Fruit fly (Drosophila melanogaster): ENCODE data around the gene ouib.

Gene ouib

DNA sequence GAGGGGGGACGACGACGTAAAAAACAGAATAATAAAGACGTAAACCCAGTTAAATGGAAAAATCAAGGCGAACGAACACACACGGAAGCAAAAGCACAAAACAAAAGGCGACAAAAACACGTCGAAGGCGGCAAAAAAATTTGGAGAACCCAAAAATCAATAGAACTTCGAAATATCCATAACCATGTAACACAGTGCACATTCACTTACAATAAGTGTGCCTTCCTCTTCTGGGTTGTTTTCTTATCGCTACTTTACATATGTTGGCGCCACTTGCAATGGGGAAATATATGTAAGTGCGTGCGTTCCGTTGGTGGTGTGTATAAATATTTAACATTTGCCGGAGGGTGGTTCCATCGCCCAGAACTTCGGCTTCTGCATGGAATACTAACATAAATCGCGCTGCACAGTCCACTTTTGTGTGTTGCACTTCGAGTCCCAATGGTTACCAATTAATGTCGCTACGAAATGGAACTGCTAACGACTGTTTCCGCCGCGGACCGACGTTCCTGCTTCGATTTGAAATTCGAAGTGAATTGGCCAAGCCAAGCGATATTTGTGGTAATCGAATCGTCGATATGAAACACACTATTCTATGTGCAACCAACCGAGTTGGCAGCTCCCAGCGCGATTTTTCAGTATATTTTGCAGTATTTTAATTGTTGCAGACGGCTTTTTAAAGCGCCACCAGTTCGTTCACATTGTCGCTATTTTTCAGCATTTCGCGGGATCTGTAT lies 22.0 kb downstream of the ouib start, which contains the start of the genes CG9801 and Nasp (continued):
- TF ChIP-seq MTF-1 (GFP tag; optimal IDR thresholded peaks at IDR 0.05; ENCODE audit: borderline replicate concordance) (no peak), CG15073 (GFP tag; optimal IDR thresholded peaks at IDR 0.05) (no peak), CG6689 (GFP tag; IDR thresholded peaks at IDR 0.05) (no peak), CG6254 (GFP tag; optimal IDR thresholded peaks at IDR 0.05) (peak; percentile 21), CG12769 (tag; optimal IDR thresholded peaks at IDR 0.05) (peak; percentile 29), oc (tag; optimal IDR thresholded peaks at IDR 0.05) (no peak), run (tag; optimal IDR thresholded peaks at IDR 0.05) (peak; percentile 41), Sry-β (GFP tag; optimal IDR thresholded peaks at IDR 0.05) (no peak), HmgD (GFP tag; optimal IDR thresholded peaks at IDR 0.05) (peak; percentile 52), CG9437 (GFP tag; optimal IDR thresholded peaks at IDR 0.05) (no peak), CG6683 (GFP tag; optimal IDR thresholded peaks at IDR 0.05) (no peak), CG17912 (GFP tag; optimal IDR thresholded peaks at IDR 0.05) (peak; percentile 35), al (GFP tag; IDR thresholded peaks at IDR 0.05) (no peak), br (optimal IDR thresholded peaks at IDR 0.05) (no peak), az2 (GFP tag; optimal IDR thresholded peaks at IDR 0.05) (no peak), danr (GFP tag; IDR thresholded peaks at IDR 0.05) (no peak), otp (GFP tag; IDR thresholded peaks at IDR 0.05) (no peak), CG8924 (tag; optimal IDR thresholded peaks at IDR 0.05) (peak; percentile 37), bcd (GFP tag; optimal IDR thresholded peaks at IDR 0.05) (peak; percentile 28), NfI (GFP tag; optimal IDR thresholded peaks at IDR 0.05) (peak; percentile 39), Aef1 (GFP tag; IDR thresholded peaks at IDR 0.05) (no peak), hkb (optimal IDR thresholded peaks at IDR 0.05) (no peak), hkb (GFP tag; IDR thresholded peaks at IDR 0.05) (peak; percentile 24; the same call in 1 of the 2 replicates), HLH4C (GFP tag; IDR thresholded peaks at IDR 0.05; ENCODE audit: partially characterized antibody) (peak; percentile 78), crol (GFP tag; IDR thresholded peaks at IDR 0.05) (no peak), CG16813 (GFP tag; IDR thresholded peaks at IDR 0.05; ENCODE audit: partially characterized antibody) (peak; percentile 75), CG8089 (GFP tag; optimal IDR thresholded peaks at IDR 0.05) (no peak), vvl (GFP tag; IDR thresholded peaks at IDR 0.05) (peak; percentile 61), CG6813 (GFP tag; optimal IDR thresholded peaks at IDR 0.05) (peak; percentile 4), mam (GFP tag; optimal IDR thresholded peaks at IDR 0.05) (peak; percentile 27), wor (GFP tag; IDR thresholded peaks at IDR 0.05) (no peak), CG10274 (GFP tag; optimal IDR thresholded peaks at IDR 0.05) (no peak), ATbp (GFP tag; optimal IDR thresholded peaks at IDR 0.05) (no peak), jigr1 (GFP tag; IDR thresholded peaks at IDR 0.05) (no peak), hth (optimal IDR thresholded peaks at IDR 0.05) (no peak), Fer3 (tag; optimal IDR thresholded peaks at IDR 0.05) (no peak), exex (tag; optimal IDR thresholded peaks at IDR 0.05) (no peak), fd3F (GFP tag; optimal IDR thresholded peaks at IDR 0.05) (peak; percentile 24), H15 (GFP tag; IDR thresholded peaks at IDR 0.05) (no peak), jumu (GFP tag; optimal IDR thresholded peaks at IDR 0.05) (peak; percentile 46), Dad (GFP tag; optimal IDR thresholded peaks at IDR 0.05) (peak; percentile 35), CG3065 (GFP tag; optimal IDR thresholded peaks at IDR 0.05) (no peak), Dll (GFP tag; IDR thresholded peaks at IDR 0.05; ENCODE audit: partially characterized antibody) (peak; percentile 76; the same call in 3 of the 4 replicates), fd96Cb (tag; optimal IDR thresholded peaks at IDR 0.05) (no peak), gem (tag; optimal IDR thresholded peaks at IDR 0.05) (no peak), CG7357 (GFP tag; IDR thresholded peaks at IDR 0.05) (no peak), Hr39 (optimal IDR thresholded peaks at IDR 0.05) (no peak), salm (tag; optimal IDR thresholded peaks at IDR 0.05) (no peak), Oli (tag; optimal IDR thresholded peaks at IDR 0.05) (no peak), Sox102F (GFP tag; optimal IDR thresholded peaks at IDR 0.05) (no peak), CG9727 (GFP tag; optimal IDR thresholded peaks at IDR 0.05) (peak; percentile 1)
